Fruit fly (Drosophila melanogaster) whole organism, embryonic: ENCODE measurements around the gene Cka.

Source experiments
- Atf6 ChIP-seq: fragments of 200-800 bp; sonication (Bioruptor generic); IDR thresholded peaks from 2 replicates; pipeline ENCODE4 v1.3.6; 2022; ENCODE audit warnings: missing biosample characterization, missing genetic modification characterization
- Bteb2 ChIP-seq: fragments of 200-800 bp; sonication (Bioruptor generic); optimal IDR thresholded peaks from 2 replicates; lab custom pipeline; 2016; ENCODE audit warnings: missing biosample characterization, missing genetic modification characterization
- CG10543 ChIP-seq: fragments of 200-800 bp; sonication (Bioruptor generic); optimal IDR thresholded peaks from 3 replicates; lab custom pipeline; 2017; ENCODE audit warnings: missing biosample characterization, mild to moderate bottlenecking, missing genetic modification characterization, moderate library complexity
- CG11456 ChIP-seq: fragments of 200-800 bp; sonication (Bioruptor generic); IDR thresholded peaks from 3 replicates; pipeline ENCODE4 v1.3.6; 2022; ENCODE audit warnings: missing biosample characterization, missing genetic modification characterization
- CG12155 ChIP-seq: fragments of 200-800 bp; sonication (Bioruptor generic); optimal IDR thresholded peaks from 3 replicates; lab custom pipeline; 2016; ENCODE audit warnings: missing biosample characterization, missing genetic modification characterization
- CG12769 ChIP-seq: fragments of 200-800 bp; sonication (Bioruptor generic); optimal IDR thresholded peaks from 2 replicates; lab custom pipeline; 2019; ENCODE audit warnings: missing biosample characterization, mild to moderate bottlenecking, missing genetic modification characterization, moderate library complexity
- CG13775 ChIP-seq: fragments of 200-800 bp; sonication (Bioruptor generic); optimal IDR thresholded peaks from 3 replicates; lab custom pipeline; 2017; ENCODE audit warnings: missing biosample characterization, mild to moderate bottlenecking, missing genetic modification characterization
- CG13894 ChIP-seq: fragments of 200-800 bp; sonication (Bioruptor generic); optimal IDR thresholded peaks from 3 replicates; lab custom pipeline; 2018; ENCODE audit warnings: missing biosample characterization, mild to moderate bottlenecking, missing genetic modification characterization, moderate library complexity
- CG14014 ChIP-seq: fragments of 200-800 bp; sonication (Bioruptor generic); IDR thresholded peaks from 2 replicates; pipeline ENCODE4 v1.3.6; 2022; ENCODE audit warnings: missing biosample characterization, missing genetic modification characterization
- CG15514 ChIP-seq: fragments of 200-800 bp; sonication (Bioruptor generic); optimal IDR thresholded peaks from 3 replicates; lab custom pipeline; 2017; ENCODE audit warnings: missing biosample characterization, missing genetic modification characterization, mild to moderate bottlenecking, moderate library complexity, missing genetic modification reagents
- CG2678 ChIP-seq: fragments of 200-800 bp; sonication (Bioruptor generic); optimal IDR thresholded peaks from 3 replicates; lab custom pipeline; 2019; ENCODE audit warnings: missing biosample characterization, mild to moderate bottlenecking, missing genetic modification characterization, moderate library complexity
- CG30403 ChIP-seq: fragments of 200-800 bp; sonication (Bioruptor generic); optimal IDR thresholded peaks from 3 replicates; lab custom pipeline; 2016; ENCODE audit warnings: missing biosample characterization, missing genetic modification characterization
- CG32532 ChIP-seq: fragments of 200-800 bp; sonication (Bioruptor generic); IDR thresholded peaks from 2 replicates; pipeline ENCODE4 v1.3.6; 2022; ENCODE audit warnings: missing biosample characterization, missing genetic modification characterization
- CG3281 ChIP-seq: fragments of 200-800 bp; sonication (Bioruptor generic); optimal IDR thresholded peaks from 3 replicates; lab custom pipeline; 2017; ENCODE audit warnings: missing biosample characterization, mild to moderate bottlenecking, missing genetic modification characterization
- CG34422 ChIP-seq: fragments of 200-800 bp; sonication (Bioruptor generic); IDR thresholded peaks from 3 replicates; pipeline ENCODE4 v1.3.6; 2022; ENCODE audit warnings: missing biosample characterization, missing genetic modification characterization
- CG3847 ChIP-seq: fragments of 200-800 bp; sonication (Bioruptor generic); IDR thresholded peaks from 2 replicates; pipeline ENCODE4 v1.3.6; 2022; ENCODE audit warnings: missing biosample characterization, missing genetic modification characterization
- CG7556 ChIP-seq: fragments of 200-800 bp; sonication (Bioruptor generic); optimal IDR thresholded peaks from 2 replicates; lab custom pipeline; 2017; ENCODE audit warnings: missing biosample characterization, mild to moderate bottlenecking, missing genetic modification characterization
- CG7839 ChIP-seq: fragments of 200-800 bp; sonication (Bioruptor generic); optimal IDR thresholded peaks from 3 replicates; lab custom pipeline; 2018; ENCODE audit warnings: missing biosample characterization, mild to moderate bottlenecking, missing genetic modification characterization, moderate library complexity
- CG8290 ChIP-seq, 3 experiments: fragments of 200-800 bp; sonication (Bioruptor generic); optimal IDR thresholded peaks; 2 replicates each; lab custom pipeline; 2016 to 2019; ENCODE audit warnings: missing biosample characterization in 3 of 3, missing genetic modification characterization in 3 of 3, mild to moderate bottlenecking in 2 of 3, moderate library complexity in 1 of 3
- CG8765 ChIP-seq: fragments of 200-800 bp; sonication (Bioruptor generic); IDR thresholded peaks from 2 replicates; pipeline ENCODE4 v1.3.6; 2022; ENCODE audit warnings: missing biosample characterization, missing genetic modification characterization
- Dbx ChIP-seq: fragments of 200-800 bp; sonication (Bioruptor generic); IDR thresholded peaks from 3 replicates; pipeline ENCODE4 v1.3.6; 2022; ENCODE audit warnings: missing biosample characterization, missing genetic modification characterization
- Dip3 ChIP-seq: fragments of 200-800 bp; sonication (Bioruptor generic); optimal IDR thresholded peaks from 3 replicates; lab custom pipeline; 2016; ENCODE audit warnings: missing biosample characterization, missing genetic modification characterization
- Ets65A ChIP-seq: fragments of 200-800 bp; sonication (Bioruptor generic); peaks from one replicate; lab custom pipeline; 2016; ENCODE audit warnings: missing biosample characterization, missing genetic modification characterization
- HHEX ChIP-seq: fragments of 200-800 bp; sonication (Bioruptor generic); optimal IDR thresholded peaks from 3 replicates; lab custom pipeline; 2017; ENCODE audit warnings: missing biosample characterization, mild to moderate bottlenecking, missing genetic modification characterization, missing genetic modification reagents
- HLH54F ChIP-seq: fragments of 200-800 bp; sonication (Bioruptor generic); optimal IDR thresholded peaks from 3 replicates; lab custom pipeline; 2016; ENCODE audit warnings: missing biosample characterization, missing genetic modification characterization
- Med ChIP-seq: fragments of 200-800 bp; sonication (Bioruptor generic); peaks from one replicate; lab custom pipeline; 2016; ENCODE audit warnings: missing biosample characterization, missing genetic modification characterization, mild to moderate bottlenecking, inconsistent platforms, moderate library complexity
- Meics ChIP-seq: fragments of 200-800 bp; sonication (Bioruptor generic); optimal IDR thresholded peaks from 2 replicates; lab custom pipeline; 2017; ENCODE audit warnings: missing biosample characterization, mild to moderate bottlenecking, missing genetic modification characterization
- NFAT ChIP-seq: fragments of 200-800 bp; sonication (Bioruptor generic); IDR thresholded peaks from 2 replicates; pipeline ENCODE4 v1.3.6; 2022; ENCODE audit warnings: missing biosample characterization, missing genetic modification characterization
- Xbp1 ChIP-seq: fragments of 200-800 bp; sonication (Bioruptor generic); optimal IDR thresholded peaks from 3 replicates; lab custom pipeline; 2016; ENCODE audit warnings: missing biosample characterization, mild to moderate bottlenecking, missing genetic modification characterization
- bbx ChIP-seq: fragments of 200-800 bp; sonication (Bioruptor generic); IDR thresholded peaks from 2 replicates; pipeline ENCODE4 v1.3.6; 2022; ENCODE audit warnings: missing biosample characterization, missing genetic modification characterization; ENCODE audit not compliant: partially characterized antibody
- corto ChIP-seq: fragments of 200-800 bp; sonication (Bioruptor generic); optimal IDR thresholded peaks from 2 replicates; lab custom pipeline; 2016; ENCODE audit warnings: missing biosample characterization, mild to moderate bottlenecking, missing genetic modification characterization, moderate library complexity
- dmrt99B ChIP-seq: fragments of 200-800 bp; sonication (Bioruptor generic); optimal IDR thresholded peaks from 2 replicates; lab custom pipeline; 2018; ENCODE audit warnings: missing biosample characterization, mild to moderate bottlenecking, missing genetic modification characterization, moderate library complexity
- ewg ChIP-seq: fragments of 200-800 bp; sonication (Bioruptor generic); optimal IDR thresholded peaks from 3 replicates; lab custom pipeline; 2017; ENCODE audit warnings: mild to moderate bottlenecking, missing biosample characterization, missing genetic modification reagents, missing genetic modification characterization
- gcm2 ChIP-seq: fragments of 200-800 bp; sonication (Bioruptor generic); optimal IDR thresholded peaks from 2 replicates; lab custom pipeline; 2016; ENCODE audit warnings: missing biosample characterization, missing genetic modification characterization
- lola ChIP-seq, 3 experiments: fragments of >200 bp in 2 of 3; fragments of 200-800 bp in 1 of 3; sonication (Bioruptor generic) in 1 of 3; optimal IDR thresholded peaks; 2 replicates each; lab custom pipeline; 2017 to 2019; ENCODE audit warnings: missing biosample characterization in 3 of 3, missing genetic modification characterization in 3 of 3, mild to moderate bottlenecking in 1 of 3, moderate library complexity in 1 of 3
- nom ChIP-seq: fragments of 200-800 bp; sonication (Bioruptor generic); optimal IDR thresholded peaks from 2 replicates; lab custom pipeline; 2017; ENCODE audit warnings: missing biosample characterization, missing genetic modification characterization, mild to moderate bottlenecking, moderate library complexity, missing genetic modification reagents
- prd ChIP-seq, 3 experiments: fragments of >200 bp in 2 of 3; fragments of 200-800 bp in 1 of 3; sonication (Bioruptor generic) in 1 of 3; optimal IDR thresholded peaks in 2 of 3; IDR thresholded peaks in 1 of 3; 2 replicates in 2 of 3; 3 replicates in 1 of 3; pipeline versions ENCODE4 v1.3.6 to Lab custom; 2017 to 2022; ENCODE audit warnings: missing biosample characterization in 1 of 3, missing genetic modification characterization in 1 of 3
- pros ChIP-seq: fragments of 200-800 bp; sonication (Bioruptor generic); optimal IDR thresholded peaks from 3 replicates; lab custom pipeline; 2019; ENCODE audit warnings: missing biosample characterization, mild to moderate bottlenecking, missing genetic modification characterization, moderate library complexity
- pum ChIP-seq: fragments of 200-800 bp; sonication (Bioruptor generic); optimal IDR thresholded peaks from 2 replicates; lab custom pipeline; 2016; ENCODE audit warnings: missing biosample characterization, missing genetic modification characterization
- rib ChIP-seq: fragments of 200-800 bp; sonication (Bioruptor generic); IDR thresholded peaks from 2 replicates; pipeline ENCODE4 v1.3.6; 2022; ENCODE audit warnings: missing biosample characterization, missing genetic modification characterization
- ro ChIP-seq: fragments of 200-800 bp; sonication (Bioruptor generic); IDR thresholded peaks from 2 replicates; pipeline ENCODE4 v1.3.6; 2022; ENCODE audit warnings: missing biosample characterization, missing genetic modification characterization
- row ChIP-seq: fragments of 200-800 bp; sonication (Bioruptor generic); IDR thresholded peaks from 3 replicates; pipeline ENCODE4 v1.3.6; 2022; ENCODE audit warnings: missing biosample characterization, missing genetic modification characterization
- schlank ChIP-seq: fragments of 200-800 bp; sonication (Bioruptor generic); optimal IDR thresholded peaks from 2 replicates; lab custom pipeline; 2018; ENCODE audit warnings: missing biosample characterization, mild to moderate bottlenecking, missing genetic modification characterization
- scrt ChIP-seq: fragments of 200-800 bp; sonication (Bioruptor generic); optimal IDR thresholded peaks from 2 replicates; lab custom pipeline; 2018; ENCODE audit warnings: missing biosample characterization, mild to moderate bottlenecking, missing genetic modification characterization, moderate library complexity
- sens ChIP-seq: fragments of 200-800 bp; sonication (Bioruptor generic); peaks from one replicate; lab custom pipeline; 2016; ENCODE audit warnings: missing biosample characterization, missing genetic modification characterization
- seq ChIP-seq: fragments of 200-800 bp; sonication (Bioruptor generic); IDR thresholded peaks from 2 replicates; pipeline ENCODE4 v1.3.6; 2022; ENCODE audit warnings: missing biosample characterization, missing genetic modification characterization
- shn ChIP-seq: fragments of 200-800 bp; sonication (Bioruptor generic); optimal IDR thresholded peaks from 3 replicates; lab custom pipeline; 2016; ENCODE audit warnings: missing biosample characterization, missing genetic modification characterization
- slbo ChIP-seq: fragments of 200-800 bp; sonication (Bioruptor generic); IDR thresholded peaks from 2 replicates; pipeline ENCODE4 v1.3.6; 2022; ENCODE audit warnings: missing biosample characterization, missing genetic modification characterization
- vfl ChIP-seq: fragments of 200-800 bp; sonication (Bioruptor generic); optimal IDR thresholded peaks from 2 replicates; lab custom pipeline; 2016; ENCODE audit warnings: missing biosample characterization, missing genetic modification characterization

Cka gene

DNA sequence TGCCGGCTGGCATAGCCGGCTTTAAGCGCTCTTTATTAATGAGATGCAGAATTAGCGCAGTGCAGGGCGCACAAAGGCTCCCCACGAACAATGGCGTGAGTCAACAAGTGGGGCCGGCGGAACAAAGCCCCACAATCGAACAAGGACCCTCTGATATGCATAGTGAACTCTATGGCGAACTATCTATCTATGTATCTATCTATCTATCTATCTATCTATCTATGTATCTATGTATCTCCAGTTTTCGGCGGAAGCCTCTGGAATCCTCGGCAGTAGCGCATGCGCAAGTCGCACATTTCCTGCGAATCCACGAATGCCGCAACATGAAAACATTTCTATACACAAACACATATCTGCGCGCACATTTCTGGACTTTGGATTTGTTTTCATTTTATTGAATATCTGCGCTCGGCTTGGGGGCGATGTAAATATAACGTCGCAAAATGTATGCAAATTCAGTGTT lies 29.9 kb upstream of the Cka start (continued):
- TF ChIP-seq Dbx (GFP tag; lab: Robert Waterston, UW) (peak; percentile 69; the same call in 2 of the 3 replicates), seq (GFP tag; lab: Robert Waterston, UW) (no peak), CG8290 (GFP tag; optimal IDR thresholded peaks at IDR 0.05; lab: Kevin White, UChicago) (no peak), CG8290 (tag; optimal IDR thresholded peaks at IDR 0.05; lab: Kevin White, UChicago) (peak in 1 of 2 experiments; percentile 71), CG2678 (tag; lab: Kevin White, UChicago) (peak; percentile 45), schlank (tag; lab: Kevin White, UChicago) (peak; percentile 40), CG7556 (GFP tag; lab: Kevin White, UChicago) (peak; percentile 47), Xbp1 (GFP tag; lab: Kevin White, UChicago) (peak; percentile 9), vfl (GFP tag; lab: Kevin White, UChicago) (peak; percentile 7), nom (peak; percentile 98), bbx (peak; percentile 31; the same call in 1 of the 2 replicates), CG32532 (GFP tag; lab: Robert Waterston, UW) (peak; percentile 71; the same call in 1 of the 2 replicates), NFAT (peak; percentile 9; the same call in 1 of the 2 replicates), HHEX (peak; percentile 9), CG14014 (GFP tag; lab: Robert Waterston, UW) (no peak; the same call in 1 of the 2 replicates), corto (GFP tag; lab: Kevin White, UChicago) (peak; percentile 49), CG15514 (GFP tag; lab: Kevin White, UChicago) (peak; percentile 46), Bteb2 (GFP tag; lab: Kevin White, UChicago) (peak; percentile 35), CG34422 (GFP tag; lab: Robert Waterston, UW) (0 out of 3 replicates have a peak, but pooled peaks have one; percentile 30), prd (optimal IDR thresholded peaks at IDR 0.05; lab: Kevin White, UChicago) (no peak), prd (GFP tag; IDR thresholded peaks at IDR 0.05; lab: Robert Waterston, UW) (0 out of 3 replicates have a peak, but pooled peaks have one; percentile 3), pros (GFP tag; lab: Kevin White, UChicago) (no peak), Ets65A (GFP tag; lab: Kevin White, UChicago) (peak; percentile 81), slbo (GFP tag; lab: Robert Waterston, UW) (peak; percentile 74), rib (no peak), CG11456 (GFP tag; lab: Robert Waterston, UW) (0 out of 3 replicates have a peak, but pooled peaks have one; percentile 27), Atf6 (GFP tag; lab: Robert Waterston, UW) (peak; percentile 51; the same call in 1 of the 2 replicates), gcm2 (GFP tag; lab: Kevin White, UChicago) (no peak), CG12769 (tag; lab: Kevin White, UChicago) (peak; percentile 53), CG13894 (peak; percentile 22), dmrt99B (tag; lab: Kevin White, UChicago) (no peak), scrt (GFP tag; lab: Kevin White, UChicago) (peak; percentile 58), CG3281 (GFP tag; lab: Kevin White, UChicago) (peak; percentile 61), sens (GFP tag; lab: Kevin White, UChicago) (peak; percentile 72), Med (GFP tag; lab: Kevin White, UChicago) (peak; percentile 82), lola (GFP tag; optimal IDR thresholded peaks at IDR 0.05; lab: Kevin White, UChicago) (no peak), HLH54F (GFP tag; lab: Kevin White, UChicago) (peak; percentile 45), Meics (peak; percentile 66), shn (GFP tag; lab: Kevin White, UChicago) (peak; percentile 9), CG30403 (GFP tag; lab: Kevin White, UChicago) (peak; percentile 33), ewg (GFP tag; lab: Kevin White, UChicago) (peak; percentile 65), ro (GFP tag; lab: Robert Waterston, UW) (no peak), CG8765 (GFP tag; lab: Robert Waterston, UW) (no peak; the same call in 1 of the 2 replicates), CG10543 (peak; percentile 25), CG3847 (GFP tag; lab: Robert Waterston, UW) (peak; percentile 47), pum (GFP tag; lab: Kevin White, UChicago) (peak; percentile 9), CG7839 (tag; lab: Kevin White, UChicago) (peak; percentile 26), CG12155 (GFP tag; lab: Kevin White, UChicago) (peak; percentile 44), row (GFP tag; lab: Robert Waterston, UW) (peak; percentile 12; the same call in 1 of the 3 replicates), CG13775 (GFP tag; lab: Kevin White, UChicago) (peak; percentile 6), Dip3 (GFP tag; lab: Kevin White, UChicago) (peak; percentile 42)
